Worm (Caenorhabditis elegans) whole organism, L4 larva: ENCODE results near the gene Y57A10A.4.

Source experiments
- ceh-32 ChIP-seq: sonication (generic microtip); optimal IDR thresholded peaks from 2 replicates; lab custom pipeline; 2016; ENCODE audit warnings: mild to moderate bottlenecking, missing genetic modification characterization, missing compliant biosample characterization; ENCODE audit not compliant: poor library complexity
- fos-1 ChIP-seq: fragments of 150-350 bp; optimal IDR thresholded peaks from 2 replicates; lab custom pipeline; 2014; ENCODE audit warnings: missing biosample characterization, missing genetic modification characterization
- mep-1 ChIP-seq: fragments of 150-350 bp; sonication (generic microtip); optimal IDR thresholded peaks from 3 replicates; lab custom pipeline; 2014; ENCODE audit warnings: missing biosample characterization, missing genetic modification characterization
- nhr-10 ChIP-seq: fragments of 150-350 bp; optimal IDR thresholded peaks from 2 replicates; lab custom pipeline; 2014; ENCODE audit warnings: missing biosample characterization, missing genetic modification characterization
- ztf-7 ChIP-seq: fragments of 150-350 bp; optimal IDR thresholded peaks from 2 replicates; lab custom pipeline; 2014; ENCODE audit warnings: missing biosample characterization, missing genetic modification characterization

DNA sequence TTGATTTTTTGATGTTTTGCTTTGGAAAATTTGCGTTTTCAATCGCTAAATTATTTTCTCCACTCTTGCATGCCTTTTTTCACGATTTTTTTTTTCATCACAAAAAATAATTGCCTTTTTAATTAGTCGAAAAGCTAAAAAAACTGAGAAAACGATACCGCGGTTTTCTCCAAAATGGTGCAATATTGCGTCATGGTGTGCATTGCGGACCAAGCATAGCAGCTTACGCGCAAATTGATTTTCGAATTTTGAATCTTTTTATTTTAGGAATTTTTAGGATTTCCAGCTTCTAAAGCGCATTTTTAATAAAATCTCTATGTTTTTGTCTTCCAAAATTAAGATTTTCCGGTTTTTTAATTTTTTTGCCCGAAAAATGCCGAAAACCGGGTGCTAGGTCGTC lies 1.5 kb upstream of the Y57A10A.4 start:
- no peak for TF ChIP-seq mep-1 (tag; lab: Kevin White, UChicago)
- TF ChIP-seq ceh-32 (tag; lab: Kevin White, UChicago), result no peak
- TF ChIP-seq fos-1 (tag; lab: Kevin White, UChicago), result no peak
- TF ChIP-seq nhr-10 (tag; lab: Kevin White, UChicago), result no peak
- no peak for TF ChIP-seq ztf-7 (tag; lab: Kevin White, UChicago)
